ENCODE assay signal across 2 fruit fly cellular contexts in the genomic region with DNA sequence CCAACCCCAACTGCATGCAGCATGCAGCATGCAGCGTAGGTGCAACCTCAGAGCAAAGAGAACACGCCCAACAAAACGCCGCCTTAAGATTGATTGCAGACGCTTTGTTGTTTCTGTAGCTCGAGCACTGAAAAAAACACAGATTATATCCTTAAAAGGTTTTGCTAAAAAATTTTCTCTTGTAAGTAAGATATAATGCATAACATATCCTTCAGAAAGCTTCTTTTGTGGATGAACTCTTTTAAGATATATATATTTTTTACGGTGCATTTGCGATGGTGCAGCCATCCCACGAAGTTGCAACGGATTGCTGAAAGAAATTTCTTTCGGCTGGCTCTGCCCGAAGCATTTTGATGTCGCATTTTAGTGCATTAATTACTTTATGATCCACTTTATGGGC.
TF ChIP-seq lines count a peak whose summit lies in the region.

No protein-coding gene starts in this region.

TF ChIP-seq in whole organism, embryonic, 481 proteins besides CTCF, POLR2A, EP300 and RAD21 (continued from another document and continues in another):
- 0 out of 2 replicates have a peak, but pooled peaks have one; percentile 11 for TF ChIP-seq sisA (GFP tag; IDR thresholded peaks at IDR 0.05; lab: Robert Waterston, UW)
- no peak for TF ChIP-seq Lhr (GFP tag; optimal IDR thresholded peaks at IDR 0.05; lab: Kevin White, UChicago)
- TF ChIP-seq CG17361 (GFP tag; IDR thresholded peaks at IDR 0.05; lab: Robert Waterston, UW) = no peak
- TF ChIP-seq CG11504 (tag; optimal IDR thresholded peaks at IDR 0.05; lab: Kevin White, UChicago) = peak; percentile 0
- no peak for TF ChIP-seq Eip74EF (GFP tag; optimal IDR thresholded peaks at IDR 0.05; lab: Kevin White, UChicago)
- no peak for TF ChIP-seq Sry-δ (GFP tag; optimal IDR thresholded peaks at IDR 0.05; lab: Kevin White, UChicago)
- TF ChIP-seq CG11560 (tag; IDR thresholded peaks at IDR 0.05; lab: Robert Waterston, UW) = no peak
- no peak for TF ChIP-seq tna (GFP tag; IDR thresholded peaks at IDR 0.05; lab: Robert Waterston, UW; ENCODE audit: partially characterized antibody)
- no peak for TF ChIP-seq cwo (GFP tag; optimal IDR thresholded peaks at IDR 0.05; lab: Kevin White, UChicago)
- peak; percentile 33 for TF ChIP-seq Blimp-1 (GFP tag; optimal IDR thresholded peaks at IDR 0.05; lab: Kevin White, UChicago)
- no peak for TF ChIP-seq pros (GFP tag; optimal IDR thresholded peaks at IDR 0.05; lab: Kevin White, UChicago)
- no peak for TF ChIP-seq lov (optimal IDR thresholded peaks at IDR 0.05; lab: Kevin White, UChicago)
- TF ChIP-seq lov (GFP tag; IDR thresholded peaks at IDR 0.05; lab: Robert Waterston, UW) = no peak
- TF ChIP-seq dimm (GFP tag; IDR thresholded peaks at IDR 0.05; lab: Robert Waterston, UW) = no peak
- TF ChIP-seq Hand (GFP tag; optimal IDR thresholded peaks at IDR 0.05; lab: Kevin White, UChicago) = no peak
- no peak for TF ChIP-seq CG7987 (GFP tag; optimal IDR thresholded peaks at IDR 0.05; lab: Kevin White, UChicago)
- TF ChIP-seq ato (GFP tag; IDR thresholded peaks at IDR 0.05; lab: Robert Waterston, UW; ENCODE audit: partially characterized antibody) = no peak
- no peak for TF ChIP-seq Bdp1 (GFP tag; optimal IDR thresholded peaks at IDR 0.05; lab: Kevin White, UChicago)
- no peak for TF ChIP-seq CG12769 (tag; optimal IDR thresholded peaks at IDR 0.05; lab: Kevin White, UChicago)
- TF ChIP-seq dmrt11E (tag; optimal IDR thresholded peaks at IDR 0.05; lab: Kevin White, UChicago) = peak; percentile 30
- TF ChIP-seq lbe (GFP tag; optimal IDR thresholded peaks at IDR 0.05; lab: Kevin White, UChicago) = peak; percentile 20
- no peak for TF ChIP-seq cg (GFP tag; optimal IDR thresholded peaks at IDR 0.05; lab: Kevin White, UChicago)
- TF ChIP-seq CG9727 (GFP tag; optimal IDR thresholded peaks at IDR 0.05; lab: Kevin White, UChicago) = peak; percentile 16
- TF ChIP-seq Xrp1 (GFP tag; IDR thresholded peaks at IDR 0.05; lab: Robert Waterston, UW) = peak; percentile 41; the same call in 1 of the 2 replicates
- no peak for TF ChIP-seq CG16779 (GFP tag; IDR thresholded peaks at IDR 0.05; lab: Robert Waterston, UW)
- no peak for TF ChIP-seq CG8924 (tag; optimal IDR thresholded peaks at IDR 0.05; lab: Kevin White, UChicago)
- no peak for TF ChIP-seq CG15479 (GFP tag; optimal IDR thresholded peaks at IDR 0.05; lab: Kevin White, UChicago)
- TF ChIP-seq B-H1 (GFP tag; IDR thresholded peaks at IDR 0.05; lab: Robert Waterston, UW) = no peak
- no peak for TF ChIP-seq Elba2 (GFP tag; optimal IDR thresholded peaks at IDR 0.05; lab: Kevin White, UChicago)
- TF ChIP-seq CG10959 (GFP tag; IDR thresholded peaks at IDR 0.05; lab: Robert Waterston, UW) = peak; percentile 53; the same call in 1 of the 2 replicates
- TF ChIP-seq Gsc (GFP tag; IDR thresholded peaks at IDR 0.05; lab: Robert Waterston, UW) = 0 out of 2 replicates have a peak, but pooled peaks have one; percentile 9
- no peak for TF ChIP-seq CG3995 (GFP tag; optimal IDR thresholded peaks at IDR 0.05; lab: Kevin White, UChicago)
- no peak for TF ChIP-seq Chrac-16 (GFP tag; optimal IDR thresholded peaks at IDR 0.05; lab: Kevin White, UChicago)
- no peak for TF ChIP-seq br (optimal IDR thresholded peaks at IDR 0.05; lab: Kevin White, UChicago)
- TF ChIP-seq CG4360 (GFP tag; IDR thresholded peaks at IDR 0.05; lab: Robert Waterston, UW) = no peak
- TF ChIP-seq ftz-f1 (GFP tag; optimal IDR thresholded peaks at IDR 0.05; lab: Kevin White, UChicago) = no peak
- no peak for TF ChIP-seq Trl (optimal IDR thresholded peaks at IDR 0.05; lab: Kevin White, UChicago)
- no peak for TF ChIP-seq Trl (GFP tag; optimal IDR thresholded peaks at IDR 0.05; lab: Kevin White, UChicago)
- no peak for TF ChIP-seq CG1832 (GFP tag; optimal IDR thresholded peaks at IDR 0.05; lab: Kevin White, UChicago)
- TF ChIP-seq CG13287 (GFP tag; IDR thresholded peaks at IDR 0.05; lab: Robert Waterston, UW; ENCODE audit: partially characterized antibody) = no peak
- TF ChIP-seq ci (GFP tag; IDR thresholded peaks at IDR 0.05; lab: Robert Waterston, UW) = peak; percentile 35; the same call in 1 of the 3 replicates
- TF ChIP-seq CG6689 (GFP tag; IDR thresholded peaks at IDR 0.05; lab: Robert Waterston, UW) = peak; percentile 31; the same call in 1 of the 2 replicates
- TF ChIP-seq CG2116 (GFP tag; optimal IDR thresholded peaks at IDR 0.05; lab: Kevin White, UChicago) = no peak
- no peak for TF ChIP-seq CG14965 (GFP tag; optimal IDR thresholded peaks at IDR 0.05; lab: Kevin White, UChicago; ENCODE audit: borderline replicate concordance)
- no peak for TF ChIP-seq CG1529 (GFP tag; optimal IDR thresholded peaks at IDR 0.05; lab: Kevin White, UChicago)
- TF ChIP-seq bab2 (GFP tag; optimal IDR thresholded peaks at IDR 0.05; lab: Kevin White, UChicago) = no peak
- TF ChIP-seq knrl (GFP tag; IDR thresholded peaks at IDR 0.05; lab: Robert Waterston, UW; ENCODE audit: partially characterized antibody) = no peak
- TF ChIP-seq CG8944 (GFP tag; optimal IDR thresholded peaks at IDR 0.05; lab: Kevin White, UChicago) = no peak
- peak; percentile 26 for TF ChIP-seq gem (tag; optimal IDR thresholded peaks at IDR 0.05; lab: Kevin White, UChicago)
- TF ChIP-seq CG31441 (GFP tag; IDR thresholded peaks at IDR 0.05; lab: Robert Waterston, UW) = no peak
- 0 out of 2 replicates have a peak, but pooled peaks have one; percentile 22 for TF ChIP-seq Drgx (GFP tag; IDR thresholded peaks at IDR 0.05; lab: Robert Waterston, UW)
- no peak for TF ChIP-seq CG8765 (GFP tag; IDR thresholded peaks at IDR 0.05; lab: Robert Waterston, UW)
- no peak for TF ChIP-seq corto (GFP tag; optimal IDR thresholded peaks at IDR 0.05; lab: Kevin White, UChicago)
- no peak for TF ChIP-seq disco-r (GFP tag; optimal IDR thresholded peaks at IDR 0.05; lab: Kevin White, UChicago)
- TF ChIP-seq Adf1 (GFP tag; IDR thresholded peaks at IDR 0.05; lab: Robert Waterston, UW) = no peak
- TF ChIP-seq CG11085 (GFP tag; IDR thresholded peaks at IDR 0.05; lab: Robert Waterston, UW) = no peak
- TF ChIP-seq CG34376 (GFP tag; optimal IDR thresholded peaks at IDR 0.05; lab: Kevin White, UChicago) = no peak
- TF ChIP-seq CG2875 (GFP tag; optimal IDR thresholded peaks at IDR 0.05; lab: Kevin White, UChicago) = no peak
- no peak for TF ChIP-seq CG6654 (GFP tag; optimal IDR thresholded peaks at IDR 0.05; lab: Kevin White, UChicago)
- TF ChIP-seq CG8359 (GFP tag; optimal IDR thresholded peaks at IDR 0.05; lab: Kevin White, UChicago; ENCODE audit: borderline replicate concordance) = no peak
- no peak for TF ChIP-seq CG15696 (tag; optimal IDR thresholded peaks at IDR 0.05; lab: Kevin White, UChicago)
- TF ChIP-seq unc-4 (GFP tag; IDR thresholded peaks at IDR 0.05; lab: Robert Waterston, UW; ENCODE audit: partially characterized antibody) = no peak
- no peak for TF ChIP-seq NfI (GFP tag; optimal IDR thresholded peaks at IDR 0.05; lab: Kevin White, UChicago)
- 0 out of 2 replicates have a peak, but pooled peaks have one; percentile 33 for TF ChIP-seq CG17328 (GFP tag; IDR thresholded peaks at IDR 0.05; lab: Robert Waterston, UW)

TF ChIP-seq in whole organism, prepupa, 60 proteins besides CTCF, POLR2A, EP300 and RAD21 (continued from another document):
- TF ChIP-seq vri (GFP tag; optimal IDR thresholded peaks at IDR 0.05; lab: Kevin White, UChicago) (peak; percentile 1), CG6854 (GFP tag; optimal IDR thresholded peaks at IDR 0.05; lab: Kevin White, UChicago) (peak; percentile 25), salr (GFP tag; optimal IDR thresholded peaks at IDR 0.05; lab: Kevin White, UChicago) (no peak), CG34406 (GFP tag; optimal IDR thresholded peaks at IDR 0.05; lab: Kevin White, UChicago) (peak; percentile 29), CG10669 (GFP tag; optimal IDR thresholded peaks at IDR 0.05; lab: Kevin White, UChicago) (peak; percentile 24), Ets96B (tag; optimal IDR thresholded peaks at IDR 0.05; lab: Kevin White, UChicago) (peak; percentile 21), CG11294 (GFP tag; IDR thresholded peaks at IDR 0.05; lab: Robert Waterston, UW) (no peak), Eip75B (GFP tag; optimal IDR thresholded peaks at IDR 0.05; lab: Kevin White, UChicago) (peak; percentile 65), Gug (GFP tag; IDR thresholded peaks at IDR 0.05; lab: Robert Waterston, UW) (no peak), CG8119 (GFP tag; IDR thresholded peaks at IDR 0.05; lab: Robert Waterston, UW) (no peak), Hr38 (GFP tag; optimal IDR thresholded peaks at IDR 0.05; lab: Kevin White, UChicago) (no peak), topi (GFP tag; optimal IDR thresholded peaks at IDR 0.05; lab: Kevin White, UChicago) (peak; percentile 66), cyc (GFP tag; optimal IDR thresholded peaks at IDR 0.05; lab: Kevin White, UChicago) (peak; percentile 68), Ets21C (GFP tag; optimal IDR thresholded peaks at IDR 0.05; lab: Kevin White, UChicago) (peak; percentile 46), Sox15 (GFP tag; optimal IDR thresholded peaks at IDR 0.05; lab: Kevin White, UChicago) (no peak), CG15336 (GFP tag; IDR thresholded peaks at IDR 0.05; lab: Robert Waterston, UW) (peak; percentile 28; the same call in 1 of the 2 replicates), CG6808 (GFP tag; optimal IDR thresholded peaks at IDR 0.05; lab: Kevin White, UChicago) (no peak), CG11762 (GFP tag; optimal IDR thresholded peaks at IDR 0.05; lab: Kevin White, UChicago; ENCODE audit: insufficient read depth) (peak; percentile 2), fd59A (GFP tag; optimal IDR thresholded peaks at IDR 0.05; lab: Kevin White, UChicago) (peak; percentile 3), CG6163 (GFP tag; IDR thresholded peaks at IDR 0.05; lab: Robert Waterston, UW) (peak; percentile 53; the same call in 2 of the 3 replicates), CG1621 (tag; optimal IDR thresholded peaks at IDR 0.05; lab: Kevin White, UChicago) (no peak), CG3032 (tag; optimal IDR thresholded peaks at IDR 0.05; lab: Kevin White, UChicago) (peak; percentile 27), CG4318 (GFP tag; optimal IDR thresholded peaks at IDR 0.05; lab: Kevin White, UChicago) (no peak), Eip78C (GFP tag; lab: Kevin White, UChicago) (peak; percentile 74), Smox (GFP tag; optimal IDR thresholded peaks at IDR 0.05; lab: Kevin White, UChicago) (peak; percentile 71), fkh (GFP tag; optimal IDR thresholded peaks at IDR 0.05; lab: Kevin White, UChicago) (no peak), CG32006 (GFP tag; optimal IDR thresholded peaks at IDR 0.05; lab: Kevin White, UChicago) (peak; percentile 31), dsx (GFP tag; optimal IDR thresholded peaks at IDR 0.05; lab: Kevin White, UChicago; ENCODE audit: poor library complexity, severe bottlenecking) (peak; percentile 36), spab (GFP tag; optimal IDR thresholded peaks at IDR 0.05; lab: Kevin White, UChicago) (peak; percentile 5), eg (GFP tag; IDR thresholded peaks at IDR 0.05; lab: Robert Waterston, UW) (0 out of 3 replicates have a peak, but pooled peaks have one; percentile 25), CG8319 (GFP tag; optimal IDR thresholded peaks at IDR 0.05; lab: Kevin White, UChicago) (peak; percentile 13), CG10631 (GFP tag; optimal IDR thresholded peaks at IDR 0.05; lab: Kevin White, UChicago) (peak; percentile 60), lz (GFP tag; optimal IDR thresholded peaks at IDR 0.05; lab: Kevin White, UChicago) (peak; percentile 59), Hr4 (GFP tag; optimal IDR thresholded peaks at IDR 0.05; lab: Kevin White, UChicago) (peak; percentile 27), achi (GFP tag; optimal IDR thresholded peaks at IDR 0.05; lab: Kevin White, UChicago) (peak; percentile 44), Met (GFP tag; optimal IDR thresholded peaks at IDR 0.05; lab: Kevin White, UChicago) (peak; percentile 76), CG9139 (GFP tag; optimal IDR thresholded peaks at IDR 0.05; lab: Kevin White, UChicago) (no peak), CG11902 (GFP tag; optimal IDR thresholded peaks at IDR 0.05; lab: Kevin White, UChicago) (peak; percentile 30)
